Worm (Caenorhabditis elegans): ENCODE measurements around the gene memi-3.
A peak's percentile ranks its signal among the peaks of the same experiment; 100 is the strongest.

The memi-3 gene

ce11 chrIV:11403288-11403991, at the start of gene memi-3, which contains the start of gene cyp-31A2:
Gene memi-3, minus strand, starts transcription at chrIV:11403338.
Gene cyp-31A2, plus strand, starts transcription at chrIV:11403961.
- TF ChIP-seq nhr-237 (tag; optimal IDR thresholded peaks at IDR 0.05): no peak

DNA sequence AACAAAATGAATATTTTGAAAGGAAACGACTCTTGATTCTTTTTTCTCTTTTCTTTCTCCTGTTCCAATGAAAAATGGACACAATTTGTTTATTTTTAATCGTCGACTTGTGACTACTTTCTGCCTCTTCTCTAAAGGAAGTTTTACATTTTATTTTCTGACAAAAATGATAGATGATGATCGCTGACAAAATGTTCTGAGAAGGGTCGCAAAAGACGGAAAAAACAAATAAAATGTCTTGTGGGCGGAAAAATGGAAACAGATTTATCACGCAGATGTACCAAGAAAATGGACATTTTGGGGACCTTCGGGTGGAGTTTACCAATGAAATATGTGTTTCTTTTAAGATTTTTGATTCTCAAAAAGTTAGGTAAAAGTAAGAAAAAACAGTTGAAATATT, 49.8 kb upstream of the memi-3 start:
- TF ChIP-seq zip-4 (GFP tag; optimal IDR thresholded peaks at IDR 0.05) (no peak), nhr-90 (tag; optimal IDR thresholded peaks at IDR 0.05; ENCODE audit: poor library complexity) (no peak), sptf-1 (tag; optimal IDR thresholded peaks at IDR 0.05) (no peak), alr-1 (tag; optimal IDR thresholded peaks at IDR 0.05; ENCODE audit: borderline replicate concordance) (no peak), fkh-4 (tag; optimal IDR thresholded peaks at IDR 0.05; ENCODE audit: borderline replicate concordance) (no peak), unc-86 (tag; optimal IDR thresholded peaks at IDR 0.05) (no peak), nhr-71 (tag; optimal IDR thresholded peaks at IDR 0.05) (no peak), unc-30 (tag; optimal IDR thresholded peaks at IDR 0.05) (no peak), nhr-237 (tag; optimal IDR thresholded peaks at IDR 0.05) (no peak), C04F5.9 (tag; optimal IDR thresholded peaks at IDR 0.05) (no peak), nhr-77 (tag; optimal IDR thresholded peaks at IDR 0.05) (no peak), zag-1 (tag; optimal IDR thresholded peaks at IDR 0.05) (no peak), ztf-11 (tag; optimal IDR thresholded peaks at IDR 0.05) (no peak), ceh-8 (GFP tag; optimal IDR thresholded peaks at IDR 0.05) (no peak), nhr-76 (tag; optimal IDR thresholded peaks at IDR 0.05) (no peak), lin-14 (GFP tag; optimal IDR thresholded peaks at IDR 0.05) (no peak), nhr-19 (GFP tag; conservative IDR thresholded peaks at IDR 0.05) (no peak)

DNA sequence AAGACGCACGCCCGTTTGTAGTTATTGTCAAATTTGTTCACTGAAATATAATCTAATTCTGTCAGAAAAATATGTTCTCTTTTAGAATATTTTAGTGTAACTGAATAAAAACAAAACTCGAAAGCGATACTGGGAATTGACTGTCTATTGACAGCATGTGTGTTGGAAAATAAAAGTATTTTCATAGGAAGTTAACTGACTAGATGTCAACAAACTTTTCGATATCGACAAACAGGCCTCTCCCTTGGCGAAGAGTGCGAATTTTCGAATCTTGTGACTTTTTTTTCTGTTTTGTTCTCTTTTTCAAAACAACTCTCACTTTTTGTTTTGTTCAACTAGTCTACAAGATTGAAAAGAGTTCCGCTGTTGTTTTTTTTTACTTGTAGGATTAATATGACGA, 35.1 kb upstream of the memi-3 start:
- TF ChIP-seq blmp-1 (tag; optimal IDR thresholded peaks at IDR 0.05) (peak; percentile 60), nhr-19 (GFP tag; conservative IDR thresholded peaks at IDR 0.05) (no peak)

- TF ChIP-seq nhr-84 (tag; optimal IDR thresholded peaks at IDR 0.05): no peak
- peak; percentile 10 for TF ChIP-seq egl-13 (tag; optimal IDR thresholded peaks at IDR 0.05)
- TF ChIP-seq egl-27 (tag; optimal IDR thresholded peaks at IDR 0.05): no peak
- no peak for TF ChIP-seq zag-1 (tag; optimal IDR thresholded peaks at IDR 0.05)
- TF ChIP-seq nhr-71 (tag; optimal IDR thresholded peaks at IDR 0.05): peak; percentile 4
- no peak for TF ChIP-seq ets-5 (GFP tag; IDR thresholded peaks at IDR 0.05)
- TF ChIP-seq lsy-2 (tag; optimal IDR thresholded peaks at IDR 0.05): no peak
- no peak for TF ChIP-seq pax-3 (tag; optimal IDR thresholded peaks at IDR 0.05)
- TF ChIP-seq dsc-1 (tag; optimal IDR thresholded peaks at IDR 0.05): peak; percentile 92
- no peak for TF ChIP-seq nhr-11 (tag; optimal IDR thresholded peaks at IDR 0.05)
- no peak for TF ChIP-seq elt-2 (tag; optimal IDR thresholded peaks at IDR 0.05)
- TF ChIP-seq ama-1 (optimal IDR thresholded peaks at IDR 0.05): no peak
- peak; percentile 45 for TF ChIP-seq nhr-85 (tag)
- no peak for TF ChIP-seq fkh-8 (tag; optimal IDR thresholded peaks at IDR 0.05)
Observed at ce11 chrIV:11435761-11436160, 32.6 kb upstream of the memi-3 start.

DNA sequence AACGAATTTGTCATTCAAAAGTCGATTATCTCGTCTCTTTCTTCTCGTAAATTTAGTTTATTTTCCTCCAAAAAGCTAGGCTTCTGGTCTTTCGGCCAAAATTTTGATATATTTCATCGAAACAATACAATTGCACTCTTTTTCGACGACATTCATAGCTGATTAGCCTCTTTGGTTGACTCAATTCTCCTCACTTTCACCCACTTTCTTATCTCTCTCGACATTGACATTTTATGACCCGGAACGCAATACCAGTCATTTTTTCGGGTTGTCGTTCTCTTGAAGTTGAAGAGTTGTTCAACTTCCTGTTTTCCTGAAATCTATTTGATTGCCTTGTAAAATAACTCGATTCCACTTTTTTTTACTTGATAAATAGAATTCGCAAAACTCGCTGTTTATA, 31.4 kb upstream of the memi-3 start:
- TF ChIP-seq blmp-1 (tag; optimal IDR thresholded peaks at IDR 0.05): peak; percentile 8
- no peak for TF ChIP-seq nhr-76 (tag; optimal IDR thresholded peaks at IDR 0.05)
- TF ChIP-seq efl-1 (optimal IDR thresholded peaks at IDR 0.05): no peak
- TF ChIP-seq efl-1 (GFP tag; optimal IDR thresholded peaks at IDR 0.05 in 1 of 2): peak in 1 of 2 experiments; percentile 20
- no peak for TF ChIP-seq aly-2 (tag; optimal IDR thresholded peaks at IDR 0.05)
- no peak for TF ChIP-seq mef-2 (tag; optimal IDR thresholded peaks at IDR 0.05)
